Worm (Caenorhabditis elegans) whole organism, late embryonic: ENCODE data around the gene F35H12.5.
A peak's percentile ranks its signal among the peaks of the same experiment; 100 is the strongest.

Experiments used
- K02D7.2 ChIP-seq: sonication (generic microtip); optimal IDR thresholded peaks from 2 replicates; lab custom pipeline; 2017; ENCODE audit warnings: mild to moderate bottlenecking, missing genetic modification characterization, missing compliant biosample characterization
- Y22D7AL.16 ChIP-seq: sonication (generic microtip); optimal IDR thresholded peaks from 2 replicates; lab custom pipeline; 2016; ENCODE audit warnings: missing genetic modification characterization, missing compliant biosample characterization
- ahr-1 ChIP-seq: sonication (generic microtip); optimal IDR thresholded peaks from 2 replicates; lab custom pipeline; 2016; ENCODE audit warnings: missing genetic modification characterization, missing compliant biosample characterization
- ceh-14 ChIP-seq: sonication (generic microtip); optimal IDR thresholded peaks from 2 replicates; lab custom pipeline; 2016; ENCODE audit warnings: missing genotype, missing genetic modification characterization, missing compliant biosample characterization
- ceh-18 ChIP-seq: sonication (generic microtip); optimal IDR thresholded peaks from 2 replicates; lab custom pipeline; 2016; ENCODE audit warnings: missing genetic modification characterization, missing compliant biosample characterization
- ceh-19 ChIP-seq: fragments of 200-800 bp; sonication (Bioruptor generic); optimal IDR thresholded peaks from 2 replicates; lab custom pipeline; 2018; ENCODE audit warnings: mild to moderate bottlenecking, missing genetic modification characterization, missing compliant biosample characterization
- ceh-2 ChIP-seq: sonication (generic microtip); optimal IDR thresholded peaks from 2 replicates; lab custom pipeline; 2016; ENCODE audit warnings: missing genotype, missing genetic modification characterization, missing compliant biosample characterization
- ceh-22 ChIP-seq: sonication (generic microtip); optimal IDR thresholded peaks from 2 replicates; lab custom pipeline; 2017; ENCODE audit warnings: missing biosample characterization, missing genetic modification characterization
- ceh-31 ChIP-seq: sonication (generic microtip); optimal IDR thresholded peaks from 2 replicates; lab custom pipeline; 2016; ENCODE audit warnings: missing genetic modification characterization, missing compliant biosample characterization
- ceh-34 ChIP-seq: sonication (generic microtip); optimal IDR thresholded peaks from 2 replicates; lab custom pipeline; 2016; ENCODE audit warnings: mild to moderate bottlenecking, missing genetic modification characterization, missing compliant biosample characterization
- ceh-48 ChIP-seq: sonication (generic microtip); optimal IDR thresholded peaks from 2 replicates; lab custom pipeline; 2016; ENCODE audit warnings: missing genetic modification characterization, inconsistent platforms, missing compliant biosample characterization
- ceh-9 ChIP-seq: sonication (generic microtip); optimal IDR thresholded peaks from 2 replicates; lab custom pipeline; 2016; ENCODE audit warnings: mild to moderate bottlenecking, missing genetic modification characterization, inconsistent platforms, missing compliant biosample characterization
- elt-2 ChIP-seq: sonication (generic microtip); optimal IDR thresholded peaks from 2 replicates; lab custom pipeline; 2016; ENCODE audit warnings: missing genetic modification reagents, missing genetic modification characterization, missing compliant biosample characterization
- elt-4 ChIP-seq: sonication (generic microtip); optimal IDR thresholded peaks from 2 replicates; lab custom pipeline; 2016; ENCODE audit warnings: missing genetic modification characterization, missing compliant biosample characterization
- eyg-1 ChIP-seq: sonication (generic microtip); optimal IDR thresholded peaks from 2 replicates; lab custom pipeline; 2016; ENCODE audit warnings: missing genotype, missing genetic modification characterization, missing compliant biosample characterization
- fkh-10 ChIP-seq: fragments of 150-350 bp; optimal IDR thresholded peaks from 2 replicates; lab custom pipeline; 2014; ENCODE audit warnings: missing biosample characterization, missing genetic modification reagents, missing genetic modification characterization
- fkh-6 ChIP-seq: sonication (generic microtip); optimal IDR thresholded peaks from 2 replicates; lab custom pipeline; 2016; ENCODE audit warnings: missing genetic modification characterization, missing compliant biosample characterization
- gmeb-2 ChIP-seq: sonication (generic microtip); optimal IDR thresholded peaks from 2 replicates; lab custom pipeline; 2016; ENCODE audit warnings: missing genetic modification characterization, inconsistent platforms, missing compliant biosample characterization
- hlh-13 ChIP-seq: fragments of 200-800 bp; sonication (Bioruptor generic); optimal IDR thresholded peaks from 2 replicates; lab custom pipeline; 2018; ENCODE audit warnings: mild to moderate bottlenecking, missing genetic modification characterization, missing compliant biosample characterization
- hlh-15 ChIP-seq: sonication (generic microtip); optimal IDR thresholded peaks from 2 replicates; lab custom pipeline; 2016; ENCODE audit warnings: missing genetic modification characterization, missing compliant biosample characterization
- hlh-6 ChIP-seq: sonication (generic microtip); optimal IDR thresholded peaks from 2 replicates; lab custom pipeline; 2016; ENCODE audit warnings: missing genotype, missing genetic modification characterization, missing compliant biosample characterization
- lim-6 ChIP-seq: sonication (generic microtip); optimal IDR thresholded peaks from 2 replicates; lab custom pipeline; 2016; ENCODE audit warnings: missing genetic modification characterization, missing compliant biosample characterization
- lin-11 ChIP-seq: fragments of 200-800 bp; sonication (Bioruptor generic); optimal IDR thresholded peaks from 2 replicates; lab custom pipeline; 2018; ENCODE audit warnings: mild to moderate bottlenecking, missing genetic modification characterization, missing compliant biosample characterization
- nfya-1 ChIP-seq: sonication (generic microtip); optimal IDR thresholded peaks from 2 replicates; lab custom pipeline; 2017; ENCODE audit warnings: missing genetic modification characterization, mild to moderate bottlenecking, missing compliant biosample characterization, antibody characterized with exemption, moderate library complexity
- nhr-232 ChIP-seq: sonication (generic microtip); optimal IDR thresholded peaks from 2 replicates; lab custom pipeline; 2016; ENCODE audit warnings: missing genetic modification characterization, missing compliant biosample characterization
- npax-4 ChIP-seq: sonication (generic microtip); optimal IDR thresholded peaks from 2 replicates; lab custom pipeline; 2016; ENCODE audit warnings: missing genetic modification characterization, missing compliant biosample characterization
- odd-2 ChIP-seq: sonication (generic microtip); optimal IDR thresholded peaks from 2 replicates; lab custom pipeline; 2017; ENCODE audit warnings: antibody characterized with exemption, mild to moderate bottlenecking, missing genetic modification characterization, missing compliant biosample characterization
- pat-9 ChIP-seq: fragments of 200-800 bp; sonication (Bioruptor generic); optimal IDR thresholded peaks from 2 replicates; lab custom pipeline; 2018; ENCODE audit warnings: mild to moderate bottlenecking, missing genetic modification characterization, moderate library complexity, missing compliant biosample characterization
- pros-1 ChIP-seq: fragments of 150-350 bp; optimal IDR thresholded peaks from 2 replicates; lab custom pipeline; 2014; ENCODE audit warnings: missing biosample characterization, missing genetic modification reagents, missing genetic modification characterization
- sdc-2 ChIP-seq: sonication (generic microtip); optimal IDR thresholded peaks from 2 replicates; lab custom pipeline; 2016; ENCODE audit warnings: missing genotype, missing genetic modification characterization, missing compliant biosample characterization
- sox-4 ChIP-seq: sonication (generic microtip); optimal IDR thresholded peaks from 2 replicates; lab custom pipeline; 2017; ENCODE audit warnings: mild to moderate bottlenecking, missing genetic modification characterization, inconsistent platforms, missing compliant biosample characterization
- tbx-2 ChIP-seq: sonication (generic microtip); optimal IDR thresholded peaks from 2 replicates; lab custom pipeline; 2016; ENCODE audit warnings: missing genetic modification characterization, missing compliant biosample characterization
- unc-42 ChIP-seq: sonication (generic microtip); optimal IDR thresholded peaks from 2 replicates; lab custom pipeline; 2016; ENCODE audit warnings: missing genotype, missing genetic modification characterization, missing compliant biosample characterization
- ztf-16 ChIP-seq: sonication (generic microtip); optimal IDR thresholded peaks from 2 replicates; lab custom pipeline; 2017; ENCODE audit warnings: missing genetic modification characterization, missing compliant biosample characterization

Gene F35H12.5

ce11 chrX:932874-933273 lies 14.7 kb downstream of the F35H12.5 start:
- TF ChIP-seq ceh-31 (tag; lab: Kevin White, UChicago) (peak; percentile 65), elt-4 (tag; lab: Kevin White, UChicago) (no peak), ceh-18 (tag; lab: Kevin White, UChicago) (peak; percentile 19), ceh-34 (tag; lab: Kevin White, UChicago) (no peak), tbx-2 (peak; percentile 23), sdc-2 (no peak), ceh-19 (GFP tag; lab: Kevin White, UChicago) (peak; percentile 2), hlh-13 (GFP tag; lab: Kevin White, UChicago) (no peak), ztf-16 (no peak), eyg-1 (no peak), ceh-48 (tag; lab: Kevin White, UChicago) (no peak), hlh-15 (tag; lab: Kevin White, UChicago) (no peak), ceh-2 (tag; lab: Kevin White, UChicago) (no peak), unc-42 (tag; lab: Kevin White, UChicago) (peak; percentile 77), pat-9 (tag; lab: Kevin White, UChicago) (no peak), ceh-14 (tag; lab: Kevin White, UChicago) (peak; percentile 58), nfya-1 (tag; lab: Kevin White, UChicago) (peak; percentile 35)

DNA sequence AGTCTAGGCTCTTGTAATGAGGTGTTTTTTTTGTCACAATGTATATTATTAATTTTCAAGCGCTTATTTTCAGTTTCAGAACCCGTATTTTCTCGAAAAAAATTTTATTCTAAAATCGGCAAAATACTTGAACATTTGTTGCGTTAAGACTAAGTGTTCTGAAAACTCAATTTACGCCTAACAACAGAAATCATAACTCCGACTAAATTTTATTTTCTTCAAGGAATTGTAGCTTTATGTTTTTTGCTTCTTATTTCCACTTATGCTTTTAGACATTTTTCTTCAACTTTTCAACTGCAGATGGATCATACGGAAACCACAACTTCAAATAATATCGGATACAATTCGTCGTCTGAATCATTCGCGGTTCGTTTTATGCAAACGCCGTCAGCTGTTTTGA lies 15.3 kb downstream of the F35H12.5 start, which contains the start of gene F35H12.1:
TSS of gene F35H12.1 (plus strand) at position 301 of the 400 bp plus-strand sequence.
- no peak for TF ChIP-seq nhr-232
- no peak for TF ChIP-seq unc-42 (tag; lab: Kevin White, UChicago)
- no peak for TF ChIP-seq hlh-15 (tag; lab: Kevin White, UChicago)
- no peak for TF ChIP-seq sox-4 (tag; lab: Kevin White, UChicago)
- TF ChIP-seq pat-9 (tag; lab: Kevin White, UChicago) = no peak
- TF ChIP-seq nfya-1 (tag; lab: Kevin White, UChicago) = no peak
- no peak for TF ChIP-seq fkh-6
- no peak for TF ChIP-seq npax-4
- TF ChIP-seq K02D7.2 (tag; lab: Kevin White, UChicago) = no peak
- no peak for TF ChIP-seq fkh-10
- TF ChIP-seq odd-2 (tag; lab: Kevin White, UChicago) = no peak
- no peak for TF ChIP-seq ceh-9 (tag; lab: Kevin White, UChicago)

DNA sequence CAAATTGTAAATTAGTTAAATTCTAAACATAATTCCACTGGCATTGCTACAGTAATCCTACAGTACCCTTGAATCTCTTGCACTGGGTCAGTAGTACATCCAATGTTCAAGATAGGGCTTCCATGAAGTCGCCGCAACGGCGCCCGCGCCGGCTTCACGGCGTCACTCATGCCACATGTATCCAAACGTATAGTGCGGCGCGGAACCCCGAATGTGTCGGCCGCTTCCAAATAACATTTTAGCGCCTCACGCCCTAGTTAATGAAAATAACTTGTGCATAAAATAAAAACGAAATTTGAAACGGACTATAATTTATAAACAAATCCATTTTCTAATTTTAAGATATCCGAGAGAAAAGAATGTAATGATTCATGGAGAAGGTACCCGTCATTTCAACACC lies 17.8 kb downstream of the F35H12.5 start:
- TF ChIP-seq tbx-2 (no peak), hlh-6 (tag; lab: Kevin White, UChicago) (no peak), ceh-19 (GFP tag; lab: Kevin White, UChicago) (no peak), nhr-232 (no peak), eyg-1 (no peak), pros-1 (tag; lab: Kevin White, UChicago) (no peak), ceh-31 (tag; lab: Kevin White, UChicago) (no peak)
- TF ChIP-seq, all 69 proteins: peak for 0

- TF ChIP-seq hlh-13 (GFP tag; lab: Kevin White, UChicago) = no peak
- no peak for TF ChIP-seq ceh-22 (tag; lab: Kevin White, UChicago)
- TF ChIP-seq eyg-1 = no peak
- TF ChIP-seq tbx-2 = no peak
- TF ChIP-seq ceh-18 (tag; lab: Kevin White, UChicago) = no peak
- peak; percentile 94 for TF ChIP-seq elt-2 (tag; lab: Kevin White, UChicago)
Observed at ce11 chrX:938269-938883, 20.2 kb downstream of the F35H12.5 start, which contains the start of gene F53H8.3. Gene F53H8.3, plus strand, starts transcription at chrX:938543.

- no peak for TF ChIP-seq Y22D7AL.16
- no peak for TF ChIP-seq tbx-2
- no peak for TF ChIP-seq gmeb-2
- no peak for TF ChIP-seq nhr-232
- TF ChIP-seq lin-11 (tag; lab: Kevin White, UChicago) = no peak
- TF ChIP-seq ahr-1 = no peak
- TF ChIP-seq lim-6 (tag; lab: Kevin White, UChicago) = no peak
Observed at ce11 chrX:945669-946068, 27.5 kb downstream of the F35H12.5 start.
